Fruit fly (Drosophila melanogaster): Measurements from ENCODE around the gene Eig71Eb.

The Eig71Eb gene

DNA sequence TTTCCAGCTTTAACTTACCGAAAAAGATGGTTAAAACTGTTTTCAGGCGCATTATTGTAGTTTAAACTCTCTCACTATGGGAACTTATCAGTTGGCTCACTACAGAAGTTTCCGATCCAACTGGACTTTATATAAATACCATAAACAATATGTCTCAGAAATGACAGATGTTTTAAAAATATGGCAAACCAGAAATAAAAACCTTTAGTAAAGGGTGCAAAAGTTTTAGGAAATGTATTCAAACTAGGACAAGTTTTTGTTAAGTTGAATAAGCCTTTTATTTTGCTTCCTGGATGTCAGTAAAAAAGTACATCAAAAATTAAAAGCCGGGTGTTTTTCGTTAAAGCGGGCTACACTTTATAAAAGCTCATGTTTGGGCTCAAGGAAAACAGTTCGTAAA, at the start of gene Eig71Eb, which contains the start of gene Eig71Ea:
Gene Eig71Eb, plus strand, starts transcription at position 376 of the 400 bp plus-strand sequence.
Gene Eig71Ea, minus strand, starts transcription at position 101 of the 400 bp plus-strand sequence.
- no peak for TF ChIP-seq noc (tag; optimal IDR thresholded peaks at IDR 0.05)

dm6 chr3L:15600051-15600450, 49.7 kb upstream of the Eig71Eb start:
- no peak for TF ChIP-seq noc (tag; optimal IDR thresholded peaks at IDR 0.05)

dm6 chr3L:15604979-15605378, 44.8 kb upstream of the Eig71Eb start:
- no peak for TF ChIP-seq noc (tag; optimal IDR thresholded peaks at IDR 0.05)

DNA sequence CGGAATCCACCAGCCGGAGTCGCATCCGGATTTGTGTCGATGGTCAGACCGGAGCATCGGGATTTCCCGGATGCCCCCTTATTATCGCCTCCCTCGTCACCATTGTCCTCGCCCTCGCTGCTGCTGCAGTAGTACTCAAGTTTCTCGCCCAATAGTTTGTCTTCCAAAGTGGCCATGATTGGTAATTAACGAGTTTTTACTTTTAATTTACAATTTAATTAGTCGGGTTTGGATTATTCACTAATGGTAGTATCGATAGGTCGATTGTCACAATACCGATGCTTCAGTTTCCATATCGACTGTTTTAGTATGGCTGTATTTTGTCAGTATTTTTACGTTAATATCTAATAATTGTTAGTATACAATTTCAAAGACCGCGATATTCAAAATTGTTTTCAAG, 39.6 kb upstream of the Eig71Eb start, which contains the start of gene CG7650:
Gene CG7650, minus strand, starts transcription at position 278 of the 400 bp plus-strand sequence.
- no peak for TF ChIP-seq noc (tag; optimal IDR thresholded peaks at IDR 0.05)

DNA sequence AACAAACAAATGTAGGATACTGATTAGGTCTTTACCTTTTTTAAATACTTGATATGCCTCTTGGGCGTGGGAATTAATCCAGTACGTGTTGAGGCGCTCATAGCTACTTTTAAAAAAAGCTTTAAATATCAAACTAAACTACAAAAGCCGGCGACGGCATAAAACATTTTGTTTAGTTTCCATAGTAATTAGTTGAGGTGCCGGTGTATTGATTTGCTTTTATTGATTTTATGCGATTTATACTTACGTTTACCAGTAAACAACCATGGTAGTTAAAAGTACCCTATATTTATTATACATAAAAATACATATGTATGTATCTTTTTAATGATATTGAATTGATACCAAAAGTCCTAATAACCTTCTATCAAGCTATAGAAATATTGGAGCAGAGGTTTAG, 37.0 kb upstream of the Eig71Eb start, which contains the start of gene CG13449:
Gene CG13449, minus strand, starts transcription at position 101 of the 400 bp plus-strand sequence.
- no peak for TF ChIP-seq noc (tag; optimal IDR thresholded peaks at IDR 0.05)

DNA sequence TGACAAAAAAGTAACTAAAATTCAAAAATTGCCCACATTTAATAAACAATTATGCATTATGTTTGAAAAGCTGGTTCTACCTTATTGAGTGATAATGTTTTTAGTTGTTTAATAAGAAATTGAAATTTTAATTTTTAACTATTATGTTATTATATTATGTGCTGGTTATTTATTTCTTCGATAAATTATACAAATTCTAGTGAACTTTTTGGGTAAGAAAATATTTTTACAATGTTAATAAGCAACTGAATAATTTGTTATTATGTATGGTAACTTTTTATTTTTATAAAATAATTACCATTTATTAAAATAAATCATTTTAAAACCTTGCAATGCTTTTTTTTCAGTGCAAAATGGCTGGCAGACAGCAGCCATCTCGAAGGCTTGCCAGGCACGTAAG, 33.2 kb upstream of the Eig71Eb start:
- no peak for TF ChIP-seq noc (tag; optimal IDR thresholded peaks at IDR 0.05)

DNA sequence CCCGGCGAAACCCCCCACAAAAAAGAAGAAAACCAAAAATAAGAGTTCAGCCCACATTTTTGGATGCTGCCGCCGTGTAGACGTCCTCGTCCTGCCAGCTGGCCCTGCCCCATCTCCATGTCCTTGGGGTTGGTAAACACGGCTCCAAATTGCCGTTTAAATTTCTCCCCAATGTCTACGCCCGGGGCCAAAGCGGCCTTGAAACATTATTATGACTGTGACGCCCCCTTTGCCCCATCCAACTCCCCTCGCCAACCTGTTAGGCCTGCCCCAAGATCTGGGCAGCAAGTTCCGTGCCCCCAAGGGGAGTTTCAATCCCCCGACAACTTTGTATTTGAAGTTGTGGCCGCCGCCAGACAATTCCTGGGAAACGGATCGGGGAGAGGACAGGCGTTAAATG, 32.8 kb upstream of the Eig71Eb start:
- no peak for TF ChIP-seq noc (tag; optimal IDR thresholded peaks at IDR 0.05)

DNA sequence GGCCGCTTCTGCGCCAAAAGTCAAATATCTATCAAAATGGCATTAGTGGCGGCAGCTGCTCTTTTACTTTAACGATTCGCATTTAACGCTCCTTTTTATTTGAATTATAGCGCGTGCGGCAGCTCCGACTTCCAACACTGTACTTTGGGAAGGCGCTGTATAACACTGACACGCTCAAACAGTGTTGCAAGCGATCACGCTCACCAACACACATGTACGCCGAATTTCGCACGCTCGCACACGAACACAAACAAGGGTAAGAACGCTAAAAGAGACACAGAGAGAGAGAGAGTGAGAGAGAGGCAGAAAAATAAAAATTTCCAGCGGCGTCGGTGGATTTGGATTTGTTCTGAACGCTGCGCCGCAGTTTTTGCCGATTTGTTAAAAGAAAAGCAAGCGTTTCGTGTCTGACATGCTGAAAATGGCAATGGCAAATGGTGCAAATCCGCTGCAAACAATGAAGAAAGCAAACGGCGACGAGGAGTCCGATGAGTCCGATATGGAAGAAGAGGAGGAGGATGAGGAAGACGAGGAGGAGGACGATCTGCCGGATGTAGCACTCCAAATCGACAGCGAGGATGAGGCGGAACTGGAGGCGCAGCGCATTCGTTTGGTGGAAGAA, 30.0 kb upstream of the Eig71Eb start, which contains the start of gene Phs:
Gene Phs, plus strand, starts transcription at position 276 of the 622 bp plus-strand sequence.
- TF ChIP-seq noc (tag; optimal IDR thresholded peaks at IDR 0.05), result peak; percentile 60

DNA sequence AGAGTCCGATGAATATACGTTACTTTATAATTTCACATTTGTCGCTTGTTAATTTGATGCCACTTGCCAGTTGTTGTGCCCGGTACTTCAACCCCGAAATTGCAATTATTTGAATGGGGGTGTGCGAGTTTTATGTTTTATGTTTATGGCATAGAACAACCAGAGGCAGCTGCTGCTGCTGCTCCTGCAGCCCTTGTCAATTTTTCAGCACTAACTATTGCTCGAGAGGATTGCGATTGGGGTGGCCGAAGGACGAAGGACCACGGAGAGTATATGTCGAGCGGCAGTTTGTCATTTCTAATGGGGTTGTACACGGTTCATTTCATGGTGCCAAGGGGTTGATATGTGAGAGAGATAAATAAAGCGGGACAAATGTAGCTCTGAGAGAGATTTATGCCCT, 25.6 kb upstream of the Eig71Eb start:
- no peak for TF ChIP-seq noc (tag; optimal IDR thresholded peaks at IDR 0.05)

- no peak for TF ChIP-seq noc (tag; optimal IDR thresholded peaks at IDR 0.05)
These were observed 24.7 kb upstream of the Eig71Eb start for dm6 chr3L:15624944-15625610.

DNA sequence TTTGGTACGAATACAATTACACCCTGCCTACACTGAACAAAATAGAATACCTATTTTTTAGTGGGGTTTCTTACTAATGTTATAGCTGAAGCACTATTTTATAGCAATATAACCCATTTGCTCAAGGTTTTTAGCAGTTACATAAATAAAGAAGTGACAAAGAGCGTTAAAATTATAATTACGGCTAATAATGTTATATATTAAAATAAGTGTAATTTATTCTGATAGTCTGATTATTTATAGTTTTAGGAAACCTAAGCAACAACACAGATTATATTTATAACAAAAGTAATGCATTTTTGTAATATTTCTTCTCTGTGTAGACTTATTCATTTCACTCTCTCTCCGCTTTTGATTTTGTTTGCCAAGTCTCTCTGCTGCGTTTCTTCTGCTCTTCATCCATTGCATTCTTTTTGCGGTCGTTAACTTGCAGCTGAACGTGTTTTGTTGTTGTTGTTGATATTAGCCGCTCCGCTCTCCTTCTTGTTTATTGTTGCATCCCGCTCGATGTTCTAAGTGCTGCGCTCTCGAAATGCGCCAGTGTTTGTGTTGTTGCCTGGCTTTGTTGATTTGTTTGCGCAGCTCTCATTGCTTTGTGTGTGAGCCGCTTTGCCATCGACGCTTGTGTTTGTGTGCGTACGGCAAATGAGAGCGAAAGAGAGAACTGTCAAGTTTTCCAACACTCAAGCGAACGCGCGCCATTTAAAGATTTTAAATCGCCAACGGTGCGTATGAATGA, 23.9 kb upstream of the Eig71Eb start:
- peak; percentile 93 for TF ChIP-seq noc (tag; optimal IDR thresholded peaks at IDR 0.05)

dm6 chr3L:15627295-15627694, 22.4 kb upstream of the Eig71Eb start:
- no peak for TF ChIP-seq noc (tag; optimal IDR thresholded peaks at IDR 0.05)

DNA sequence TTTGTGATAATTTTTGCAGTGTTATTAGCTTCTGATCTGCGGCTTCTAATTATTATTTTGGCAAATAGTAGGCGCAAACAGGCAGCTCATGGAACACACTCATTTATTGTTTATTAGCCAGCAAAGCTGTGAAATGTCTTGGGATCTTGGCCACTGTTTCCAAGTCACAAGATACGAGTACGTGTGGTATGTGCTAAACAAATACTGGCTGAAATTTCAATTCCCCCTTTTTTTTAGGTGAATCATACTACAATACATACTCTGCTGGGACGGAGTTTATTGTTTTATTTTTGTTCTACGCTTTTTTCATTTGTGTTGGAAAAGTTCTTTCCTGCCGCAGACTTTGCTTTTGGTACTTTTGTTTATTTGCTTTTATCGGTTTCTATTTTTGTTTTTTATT, 18.7 kb upstream of the Eig71Eb start:
- no peak for TF ChIP-seq noc (tag; optimal IDR thresholded peaks at IDR 0.05)

DNA sequence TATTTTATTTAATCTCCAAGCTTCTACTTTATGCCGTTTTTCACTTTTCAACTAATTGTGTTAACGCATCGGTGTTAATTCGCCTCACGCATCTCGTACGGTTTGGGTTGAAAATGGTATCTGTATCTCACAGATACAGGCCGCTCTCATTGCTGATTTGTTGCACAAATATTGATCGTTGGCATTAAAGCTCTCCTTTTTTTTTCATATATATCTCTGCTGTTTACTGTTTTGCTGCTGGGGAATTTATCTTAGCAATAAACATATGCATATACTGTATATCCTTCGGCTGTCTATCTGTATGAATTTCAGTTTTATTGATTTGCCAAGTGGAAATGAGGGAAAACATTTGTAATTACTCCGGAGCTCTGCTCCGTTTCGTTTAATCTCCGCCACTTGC, 17.1 kb upstream of the Eig71Eb start:
- no peak for TF ChIP-seq noc (tag; optimal IDR thresholded peaks at IDR 0.05)

DNA sequence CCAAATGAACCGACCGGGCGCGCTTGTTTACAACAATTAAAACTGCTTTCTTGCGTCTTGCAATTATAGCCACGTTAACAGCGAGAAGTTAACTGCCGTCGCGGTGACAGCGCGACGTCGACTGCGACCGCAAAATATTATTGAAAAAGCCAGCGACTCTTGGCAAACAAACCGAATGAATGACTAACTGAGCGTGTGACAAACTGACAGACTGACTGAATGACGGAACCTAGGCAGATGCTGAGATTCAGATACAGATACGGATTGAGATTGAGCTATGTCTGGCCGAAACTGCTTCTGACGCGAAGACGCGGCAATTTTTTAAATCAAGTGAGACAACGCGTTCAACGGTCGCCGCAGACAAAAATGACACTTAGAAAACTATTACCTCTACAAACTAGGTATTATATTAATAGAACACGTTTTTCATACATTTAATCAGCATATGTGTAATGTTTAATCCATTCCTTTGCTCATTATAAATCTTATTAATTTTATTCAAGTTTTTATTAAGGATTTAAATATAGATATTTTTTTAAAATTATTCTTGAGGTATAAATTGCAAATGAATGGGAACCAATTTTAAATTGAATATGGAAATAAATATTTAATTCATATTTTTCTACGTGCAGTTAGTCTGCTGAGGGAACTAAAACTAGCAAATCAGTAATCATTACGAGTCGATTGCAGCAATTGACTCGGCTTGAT, 15.2 kb upstream of the Eig71Eb start:
- TF ChIP-seq noc (tag; optimal IDR thresholded peaks at IDR 0.05), result peak; percentile 13

DNA sequence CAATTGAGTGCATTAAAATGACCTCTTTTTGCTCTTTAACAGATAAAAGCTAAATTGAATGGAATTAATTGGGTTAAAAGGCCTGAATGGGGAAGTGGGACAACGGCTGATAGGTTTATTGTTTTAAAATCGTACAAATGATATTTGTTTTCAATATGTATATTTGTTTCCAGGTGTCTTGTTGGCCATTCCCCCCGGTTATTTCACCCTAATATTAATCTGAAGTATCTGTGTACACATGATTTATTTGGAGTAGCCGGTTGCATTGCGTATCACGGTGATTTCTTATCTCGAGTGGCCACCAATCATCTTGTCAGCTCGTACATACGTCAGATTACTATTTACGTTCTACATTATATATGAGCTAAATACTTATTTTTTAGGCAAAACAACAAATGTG, 13.4 kb upstream of the Eig71Eb start:
- peak; percentile 52 for TF ChIP-seq noc (tag; optimal IDR thresholded peaks at IDR 0.05)
